Worm (Caenorhabditis elegans): Measurements from ENCODE around the gene R02E4.3.

DNA sequence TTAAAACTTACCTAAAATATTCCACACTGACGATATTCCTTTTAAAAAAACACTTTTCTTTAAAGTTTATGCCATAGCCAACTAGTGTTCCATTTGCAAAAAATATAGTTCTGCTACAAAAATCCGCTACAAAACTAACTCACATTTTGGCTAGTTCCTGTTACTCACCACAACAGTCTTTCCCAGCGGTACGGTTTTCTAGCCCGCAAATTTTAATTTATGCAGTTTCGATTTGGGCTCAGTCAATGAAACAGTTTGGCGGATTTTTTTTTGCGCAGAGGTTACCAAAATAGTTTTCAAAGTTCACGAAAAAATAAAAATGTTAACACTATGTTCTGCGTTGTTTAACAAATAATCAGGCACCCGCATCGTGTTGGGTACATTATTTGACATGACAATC lies 712 bp downstream of the R02E4.3 start:
- TF ChIP-seq ztf-11 (tag; optimal IDR thresholded peaks at IDR 0.05) (no peak), unc-62 (GFP tag; optimal IDR thresholded peaks at IDR 0.05) (no peak), M03D4.4 (tag; optimal IDR thresholded peaks at IDR 0.05) (no peak), lsy-2 (tag; optimal IDR thresholded peaks at IDR 0.05) (no peak), elt-3 (tag; optimal IDR thresholded peaks at IDR 0.05) (no peak), mls-2 (tag; optimal IDR thresholded peaks at IDR 0.05) (no peak), pha-4 (tag; optimal IDR thresholded peaks at IDR 0.05) (no peak), bed-3 (GFP tag; optimal IDR thresholded peaks at IDR 0.05) (no peak), snpc-4 (tag; optimal IDR thresholded peaks at IDR 0.05) (no peak)
